Fruit fly (Drosophila melanogaster) whole organism, embryonic: ENCODE data around the gene CG32214.

Source experiments
- ATbp ChIP-seq: fragments of 200-800 bp; sonication (Bioruptor generic); optimal IDR thresholded peaks from 2 replicates; lab custom pipeline; 2017; ENCODE audit warnings: missing biosample characterization, mild to moderate bottlenecking, missing genetic modification characterization, missing genetic modification reagents
- Asciz ChIP-seq: fragments of 200-800 bp; sonication (Bioruptor generic); optimal IDR thresholded peaks from 2 replicates; lab custom pipeline; 2017; ENCODE audit warnings: missing biosample characterization, mild to moderate bottlenecking, missing genetic modification characterization, missing genetic modification reagents
- Awh ChIP-seq: fragments of 200-800 bp; sonication (Bioruptor generic); IDR thresholded peaks from 2 replicates; pipeline ENCODE4, ENCODE4 v1.3.6; 2022; ENCODE audit warnings: missing biosample characterization, missing genetic modification characterization
- BEAF-32 ChIP-seq: fragments of 200-800 bp; sonication (Bioruptor generic); optimal IDR thresholded peaks from 3 replicates; lab custom pipeline; 2017; ENCODE audit warnings: missing biosample characterization, missing genetic modification characterization, mild to moderate bottlenecking, moderate library complexity, missing genetic modification reagents
- BtbVII ChIP-seq: fragments of 200-800 bp; sonication (Bioruptor generic); optimal IDR thresholded peaks from 3 replicates; lab custom pipeline; 2017; ENCODE audit warnings: missing biosample characterization, mild to moderate bottlenecking, missing genetic modification characterization
- CG10209 ChIP-seq: fragments of 200-800 bp; sonication (Bioruptor generic); optimal IDR thresholded peaks from 3 replicates; lab custom pipeline; 2017; ENCODE audit warnings: missing biosample characterization, mild to moderate bottlenecking, missing genetic modification characterization, missing genetic modification reagents
- CG10267 ChIP-seq: fragments of 200-800 bp; sonication (Bioruptor generic); optimal IDR thresholded peaks from 2 replicates; lab custom pipeline; 2018; ENCODE audit warnings: missing biosample characterization, mild to moderate bottlenecking, missing genetic modification characterization, moderate library complexity
- CG10654 ChIP-seq: fragments of 200-800 bp; sonication (Bioruptor generic); optimal IDR thresholded peaks from 2 replicates; lab custom pipeline; 2016; ENCODE audit warnings: missing biosample characterization, missing genetic modification characterization
- CG12071 ChIP-seq: fragments of 200-800 bp; sonication (Bioruptor generic); optimal IDR thresholded peaks from 3 replicates; lab custom pipeline; 2018; ENCODE audit warnings: missing biosample characterization, mild to moderate bottlenecking, missing genetic modification characterization
- CG12769 ChIP-seq: fragments of 200-800 bp; sonication (Bioruptor generic); optimal IDR thresholded peaks from 2 replicates; lab custom pipeline; 2019; ENCODE audit warnings: missing biosample characterization, mild to moderate bottlenecking, missing genetic modification characterization, moderate library complexity
- CG13123 ChIP-seq: fragments of 200-800 bp; sonication (Bioruptor generic); optimal IDR thresholded peaks from 2 replicates; lab custom pipeline; 2016; ENCODE audit warnings: missing biosample characterization, missing genetic modification characterization
- CG15514 ChIP-seq: fragments of 200-800 bp; sonication (Bioruptor generic); optimal IDR thresholded peaks from 3 replicates; lab custom pipeline; 2017; ENCODE audit warnings: missing biosample characterization, missing genetic modification characterization, mild to moderate bottlenecking, moderate library complexity, missing genetic modification reagents
- CG17186 ChIP-seq: fragments of 200-800 bp; sonication (Bioruptor generic); optimal IDR thresholded peaks from 3 replicates; lab custom pipeline; 2017; ENCODE audit warnings: missing biosample characterization, missing genetic modification reagents, missing genetic modification characterization
- CG18599 ChIP-seq: fragments of 200-800 bp; sonication (Bioruptor generic); optimal IDR thresholded peaks from 3 replicates; lab custom pipeline; 2017; ENCODE audit warnings: missing biosample characterization, missing genetic modification characterization, mild to moderate bottlenecking, moderate library complexity, missing genetic modification reagents
- CG2120 ChIP-seq: fragments of 200-800 bp; sonication (Bioruptor generic); optimal IDR thresholded peaks from 3 replicates; lab custom pipeline; 2016; ENCODE audit warnings: missing biosample characterization, missing genetic modification characterization
- CG2678 ChIP-seq: fragments of 200-800 bp; sonication (Bioruptor generic); optimal IDR thresholded peaks from 3 replicates; lab custom pipeline; 2019; ENCODE audit warnings: missing biosample characterization, mild to moderate bottlenecking, missing genetic modification characterization, moderate library complexity
- CG3281 ChIP-seq: fragments of 200-800 bp; sonication (Bioruptor generic); optimal IDR thresholded peaks from 3 replicates; lab custom pipeline; 2017; ENCODE audit warnings: missing biosample characterization, mild to moderate bottlenecking, missing genetic modification characterization
- CG3838 ChIP-seq: fragments of 200-800 bp; sonication (Bioruptor generic); optimal IDR thresholded peaks from 3 replicates; lab custom pipeline; 2016; ENCODE audit warnings: missing biosample characterization, missing genetic modification characterization
- CG4617 ChIP-seq: fragments of 200-800 bp; sonication (Bioruptor generic); optimal IDR thresholded peaks from 3 replicates; lab custom pipeline; 2016; ENCODE audit warnings: missing biosample characterization, missing genetic modification characterization, borderline replicate concordance
- CG8290 ChIP-seq, 3 experiments: fragments of 200-800 bp; sonication (Bioruptor generic); optimal IDR thresholded peaks; 2 replicates each; lab custom pipeline; 2016 to 2019; ENCODE audit warnings: missing biosample characterization in 3 of 3, missing genetic modification characterization in 3 of 3, mild to moderate bottlenecking in 2 of 3, moderate library complexity in 1 of 3
- CG9215 ChIP-seq: fragments of 200-800 bp; sonication (Bioruptor generic); IDR thresholded peaks from 2 replicates; pipeline ENCODE4 v1.3.6; 2022; ENCODE audit warnings: missing biosample characterization, missing genetic modification characterization
- CG9817 ChIP-seq: fragments of 200-800 bp; sonication (Bioruptor generic); optimal IDR thresholded peaks from 2 replicates; lab custom pipeline; 2018; ENCODE audit warnings: missing biosample characterization, mild to moderate bottlenecking, missing genetic modification characterization, moderate library complexity
- CoRest ChIP-seq: fragments of 200-800 bp; sonication (Bioruptor generic); optimal IDR thresholded peaks from 3 replicates; lab custom pipeline; 2018; ENCODE audit warnings: missing biosample characterization, mild to moderate bottlenecking, missing genetic modification characterization, moderate library complexity
- Doc2 ChIP-seq: fragments of 200-800 bp; sonication (Bioruptor generic); IDR thresholded peaks from 2 replicates; pipeline ENCODE4 v1.3.6; 2022; ENCODE audit warnings: missing biosample characterization, missing genetic modification characterization
- Doc3 ChIP-seq: fragments of 200-800 bp; sonication (Bioruptor generic); IDR thresholded peaks from 3 replicates; pipeline ENCODE4 v1.3.6; 2022; ENCODE audit warnings: missing biosample characterization, missing genetic modification characterization; ENCODE audit not compliant: partially characterized antibody
- Fer1 ChIP-seq: fragments of 200-800 bp; sonication (Bioruptor generic); optimal IDR thresholded peaks from 2 replicates; lab custom pipeline; 2017; ENCODE audit warnings: missing biosample characterization, mild to moderate bottlenecking, missing genetic modification characterization
- Hmr ChIP-seq: fragments of 200-800 bp; sonication (Bioruptor generic); optimal IDR thresholded peaks from 3 replicates; lab custom pipeline; 2017; ENCODE audit warnings: mild to moderate bottlenecking, missing biosample characterization, missing genetic modification reagents, missing genetic modification characterization
- Hr51 ChIP-seq, 2 experiments: fragments of 200-800 bp; sonication (Bioruptor generic); optimal IDR thresholded peaks; 2 replicates in 1 of 2; 3 replicates in 1 of 2; lab custom pipeline; 2016 to 2018; ENCODE audit warnings: missing biosample characterization in 2 of 2, missing genetic modification characterization in 2 of 2, mild to moderate bottlenecking in 1 of 2, moderate library complexity in 1 of 2
- Jarid2 ChIP-seq: fragments of 200-800 bp; sonication (Bioruptor generic); optimal IDR thresholded peaks from 3 replicates; lab custom pipeline; 2017; ENCODE audit warnings: mild to moderate bottlenecking, missing biosample characterization, missing genetic modification reagents, missing genetic modification characterization
- Med ChIP-seq: fragments of 200-800 bp; sonication (Bioruptor generic); peaks from one replicate; lab custom pipeline; 2016; ENCODE audit warnings: missing biosample characterization, missing genetic modification characterization, mild to moderate bottlenecking, inconsistent platforms, moderate library complexity
- Meics ChIP-seq: fragments of 200-800 bp; sonication (Bioruptor generic); optimal IDR thresholded peaks from 2 replicates; lab custom pipeline; 2017; ENCODE audit warnings: missing biosample characterization, mild to moderate bottlenecking, missing genetic modification characterization
- NFAT ChIP-seq: fragments of 200-800 bp; sonication (Bioruptor generic); IDR thresholded peaks from 2 replicates; pipeline ENCODE4 v1.3.6; 2022; ENCODE audit warnings: missing biosample characterization, missing genetic modification characterization
- NfI ChIP-seq: fragments of 200-800 bp; sonication (Bioruptor generic); optimal IDR thresholded peaks from 3 replicates; lab custom pipeline; 2018; ENCODE audit warnings: missing biosample characterization, mild to moderate bottlenecking, missing genetic modification characterization, moderate library complexity
- bowl ChIP-seq: fragments of 200-800 bp; sonication (Bioruptor generic); IDR thresholded peaks from 2 replicates; pipeline ENCODE4 v1.3.6; 2022; ENCODE audit warnings: missing biosample characterization, missing genetic modification characterization
- cad ChIP-seq: fragments of >200 bp; optimal IDR thresholded peaks from 2 replicates; lab custom pipeline; 2017; ENCODE audit warnings: missing biosample characterization, missing genetic modification characterization
- caup ChIP-seq: fragments of 200-800 bp; sonication (Bioruptor generic); optimal IDR thresholded peaks from 3 replicates; lab custom pipeline; 2017; ENCODE audit warnings: missing biosample characterization, mild to moderate bottlenecking, missing genetic modification characterization, moderate library complexity; ENCODE audit not compliant: severe bottlenecking
- chm ChIP-seq: fragments of 200-800 bp; sonication (Bioruptor generic); IDR thresholded peaks from 2 replicates; pipeline ENCODE4 v1.3.6; 2022; ENCODE audit warnings: missing biosample characterization, missing genetic modification characterization
- crc ChIP-seq: fragments of 200-800 bp; sonication (Bioruptor generic); optimal IDR thresholded peaks from 2 replicates; lab custom pipeline; 2016; ENCODE audit warnings: missing biosample characterization, missing genetic modification characterization
- crol ChIP-seq: fragments of 200-800 bp; sonication (Bioruptor generic); IDR thresholded peaks from 2 replicates; pipeline ENCODE4 v1.3.6; 2022; ENCODE audit warnings: missing biosample characterization, missing genetic modification characterization
- crp ChIP-seq, 2 experiments: fragments of 200-800 bp; sonication (Bioruptor generic); optimal IDR thresholded peaks; 2 replicates in 1 of 2; 3 replicates in 1 of 2; lab custom pipeline; 2017; ENCODE audit warnings: missing biosample characterization in 2 of 2, missing genetic modification characterization in 2 of 2, mild to moderate bottlenecking in 1 of 2, moderate library complexity in 1 of 2
- disco-r ChIP-seq: fragments of 200-800 bp; sonication (Bioruptor generic); optimal IDR thresholded peaks from 2 replicates; lab custom pipeline; 2016; ENCODE audit warnings: missing biosample characterization, missing genetic modification characterization
- gro ChIP-seq: fragments of 200-800 bp; sonication (Bioruptor generic); optimal IDR thresholded peaks from 2 replicates; lab custom pipeline; 2016; ENCODE audit warnings: missing biosample characterization, missing genetic modification characterization
- lab ChIP-seq: fragments of 200-800 bp; sonication (Bioruptor generic); optimal IDR thresholded peaks from 3 replicates; lab custom pipeline; 2017; ENCODE audit warnings: missing biosample characterization, missing genetic modification characterization, mild to moderate bottlenecking, moderate library complexity, missing genetic modification reagents
- mld ChIP-seq: fragments of 200-800 bp; sonication (Bioruptor generic); IDR thresholded peaks from 3 replicates; pipeline ENCODE4 v1.3.6; 2022; ENCODE audit warnings: missing biosample characterization, missing genetic modification characterization; ENCODE audit not compliant: partially characterized antibody
- sob ChIP-seq: fragments of 200-800 bp; sonication (Bioruptor generic); IDR thresholded peaks from 2 replicates; pipeline ENCODE4 v1.3.6; 2022; ENCODE audit warnings: missing biosample characterization, missing genetic modification characterization

Gene CG32214

dm6 chr3L:19500698-19501097 is 33.6 kb downstream of the CG32214 start, which contains the start of gene CG9451:
CG9451 (minus strand) TSS chr3L:19500798.
- no peak for TF ChIP-seq CoRest (tag; lab: Kevin White, UChicago)
- TF ChIP-seq Doc3 (GFP tag; lab: Robert Waterston, UW): no peak
- TF ChIP-seq CG13123 (GFP tag; lab: Kevin White, UChicago): no peak
- TF ChIP-seq Doc2 (GFP tag; lab: Robert Waterston, UW): no peak
- TF ChIP-seq bowl (GFP tag; lab: Robert Waterston, UW): no peak
- TF ChIP-seq Med (GFP tag; lab: Kevin White, UChicago): no peak
- no peak for TF ChIP-seq BtbVII (GFP tag; lab: Kevin White, UChicago)
- no peak for TF ChIP-seq Asciz (GFP tag; lab: Kevin White, UChicago)

- no peak for TF ChIP-seq Awh
- TF ChIP-seq CG3838 (GFP tag; lab: Kevin White, UChicago): no peak
- TF ChIP-seq crc: no peak
- no peak for TF ChIP-seq mld (GFP tag; lab: Robert Waterston, UW)
- TF ChIP-seq crol: no peak
- no peak for TF ChIP-seq disco-r (GFP tag; lab: Kevin White, UChicago)
- TF ChIP-seq chm (GFP tag; lab: Robert Waterston, UW): no peak
- TF ChIP-seq gro: no peak
- TF ChIP-seq NfI: no peak
- no peak for TF ChIP-seq CG9817 (tag; lab: Kevin White, UChicago)
These were observed 36.6 kb downstream of the CG32214 start, which contains the start of gene CG9452 for dm6 chr3L:19503770-19504169. CG9452 (minus strand) TSS chr3L:19503870.

- TF ChIP-seq CG3281 (GFP tag; lab: Kevin White, UChicago) (peak; percentile 42), bowl (GFP tag; lab: Robert Waterston, UW) (no peak), Meics (GFP tag; lab: Kevin White, UChicago) (peak; percentile 2), Asciz (GFP tag; lab: Kevin White, UChicago) (peak; percentile 14), Hmr (peak; percentile 38), CG17186 (GFP tag; lab: Kevin White, UChicago) (no peak), CG10654 (no peak), CG10209 (GFP tag; lab: Kevin White, UChicago) (peak; percentile 23), CG2678 (peak; percentile 38), Fer1 (GFP tag; lab: Kevin White, UChicago) (peak; percentile 29), CG12071 (peak; percentile 45), CG2120 (GFP tag; lab: Kevin White, UChicago) (peak; percentile 6), NFAT (GFP tag; lab: Robert Waterston, UW) (no peak), lab (peak; percentile 70), Jarid2 (no peak), crp (GFP tag; optimal IDR thresholded peaks at IDR 0.05; lab: Kevin White, UChicago) (no peak), CG4617 (GFP tag; lab: Kevin White, UChicago) (no peak), caup (GFP tag; lab: Kevin White, UChicago) (peak; percentile 12), CG8290 (GFP tag; optimal IDR thresholded peaks at IDR 0.05; lab: Kevin White, UChicago) (no peak), CG8290 (tag; optimal IDR thresholded peaks at IDR 0.05; lab: Kevin White, UChicago) (peak in 1 of 2 experiments; percentile 29), CG10267 (tag; lab: Kevin White, UChicago) (no peak), CG12769 (peak; percentile 0), Med (GFP tag; lab: Kevin White, UChicago) (peak; percentile 81), CG9215 (GFP tag; lab: Robert Waterston, UW) (no peak), CG15514 (peak; percentile 22), Hr51 (GFP tag; optimal IDR thresholded peaks at IDR 0.05; lab: Kevin White, UChicago) (no peak), cad (GFP tag; lab: Kevin White, UChicago) (no peak), CG18599 (GFP tag; lab: Kevin White, UChicago) (peak; percentile 64), sob (GFP tag; lab: Robert Waterston, UW) (0 out of 2 replicates have a peak, but pooled peaks have one; percentile 33), BEAF-32 (GFP tag; lab: Kevin White, UChicago) (no peak), ATbp (GFP tag; lab: Kevin White, UChicago) (peak; percentile 3)
These were observed 37.6 kb downstream of the CG32214 start for dm6 chr3L:19504719-19505118.
